Worm (Caenorhabditis elegans) whole organism, early embryonic: ENCODE measurements around the gene rps-3.

ENCODE experiments used
- B0310.2 ChIP-seq: sonication (generic microtip); optimal IDR thresholded peaks from 2 replicates; lab custom pipeline; 2016; ENCODE audit warnings: mild to moderate bottlenecking, missing genetic modification characterization, missing compliant biosample characterization
- ama-1 ChIP-seq: fragments of 150-350 bp; optimal IDR thresholded peaks from 2 replicates; lab custom pipeline; 2014
- ceh-13 ChIP-seq: fragments of 200-800 bp; sonication (Bioruptor generic); optimal IDR thresholded peaks from 2 replicates; lab custom pipeline; 2018; ENCODE audit warnings: mild to moderate bottlenecking, missing genetic modification characterization, missing compliant biosample characterization
- flt-1 ChIP-seq: fragments of 200-800 bp; sonication (Bioruptor generic); IDR thresholded peaks from 2 replicates; pipeline ENCODE4 v1.3.6; 2022; ENCODE audit warnings: missing genetic modification characterization, missing compliant biosample characterization
- hmbx-1 ChIP-seq: sonication (generic microtip); optimal IDR thresholded peaks from 2 replicates; lab custom pipeline; 2016; ENCODE audit warnings: mild to moderate bottlenecking, missing genetic modification characterization, missing compliant biosample characterization
- hmg-4 ChIP-seq: fragments of 200-800 bp; sonication (Bioruptor generic); optimal IDR thresholded peaks from 2 replicates; lab custom pipeline; 2018; ENCODE audit warnings: mild to moderate bottlenecking, missing genetic modification characterization, missing compliant biosample characterization
- hnd-1 ChIP-seq: sonication (generic microtip); optimal IDR thresholded peaks from 2 replicates; lab custom pipeline; 2016; ENCODE audit warnings: missing genetic modification characterization, missing compliant biosample characterization
- sea-1 ChIP-seq: fragments of 200-800 bp; sonication (Bioruptor generic); conservative IDR thresholded peaks from 2 replicates; pipeline ENCODE4 v1.3.6; 2022; ENCODE audit warnings: missing genetic modification characterization, missing compliant biosample characterization

ce11 chrIII:6254737-6255136 lies 48.1 kb downstream of the rps-3 start, which contains the start of gene srg-8:
- TF ChIP-seq hmbx-1 (tag; lab: Kevin White, UChicago) (no peak), hmg-4 (GFP tag; lab: Kevin White, UChicago) (no peak), flt-1 (no peak), ama-1 (lab: Kevin White, UChicago) (no peak), B0310.2 (tag; lab: Kevin White, UChicago) (no peak), ceh-13 (no peak), hnd-1 (tag; lab: Kevin White, UChicago) (no peak), sea-1 (GFP tag; lab: Robert Waterston, UW) (no peak)
